Fruit fly (Drosophila melanogaster): Measurements from ENCODE around the gene CG13051.

CG13051 gene

dm6 chr3L:16303982-16304381 is 39.1 kb upstream of the CG13051 start, which contains the start of gene CG43249 (continued):
- TF ChIP-seq CG8281 (tag; optimal IDR thresholded peaks at IDR 0.05) (no peak), emc (GFP tag; optimal IDR thresholded peaks at IDR 0.05) (no peak), CG7271 (tag; optimal IDR thresholded peaks at IDR 0.05) (no peak)

- TF ChIP-seq sens (GFP tag) (no peak), CG6791 (GFP tag; IDR thresholded peaks at IDR 0.05; ENCODE audit: partially characterized antibody) (no peak), klu (GFP tag; IDR thresholded peaks at IDR 0.05) (no peak), Nf-YB (GFP tag; optimal IDR thresholded peaks at IDR 0.05) (no peak), CG4707 (GFP tag; optimal IDR thresholded peaks at IDR 0.05) (no peak), Blimp-1 (GFP tag; optimal IDR thresholded peaks at IDR 0.05) (peak; percentile 16), CG6254 (GFP tag; optimal IDR thresholded peaks at IDR 0.05) (no peak)
Observed at dm6 chr3L:16303078-16303477, 38.2 kb upstream of the CG13051 start, which contains the start of gene CG13044. TSS of gene CG13044 (minus strand) at chr3L:16303178.

dm6 chr3L:16301153-16301552 is 36.3 kb upstream of the CG13051 start, which contains the start of gene CG4982:
TSS of gene CG4982 (plus strand) at chr3L:16301453.
- TF ChIP-seq CG1233 (GFP tag; optimal IDR thresholded peaks at IDR 0.05) (no peak), Myb (GFP tag; optimal IDR thresholded peaks at IDR 0.05) (no peak)

DNA sequence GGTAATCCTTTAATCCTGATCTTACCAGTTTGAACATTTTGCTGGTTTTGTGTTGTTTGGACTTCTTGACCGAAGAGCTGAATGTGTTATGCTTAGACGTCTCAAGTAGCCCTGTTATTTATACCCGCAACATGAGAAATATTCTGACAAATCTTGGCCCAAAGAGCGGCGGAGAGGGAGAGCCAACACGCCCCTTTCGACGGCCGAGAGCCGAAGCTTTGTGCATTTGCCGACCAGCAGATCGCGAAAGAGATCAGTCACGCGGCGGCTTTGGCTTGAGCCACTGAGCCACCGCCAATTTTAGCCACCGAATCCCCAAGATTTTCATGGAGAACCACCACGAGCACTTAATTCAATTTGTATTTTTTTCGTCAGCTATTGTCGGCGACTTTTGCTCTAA is 30.5 kb upstream of the CG13051 start, which contains the start of gene CG4962:
CG4962 (minus strand) TSS at position 101 of the 400 bp plus-strand sequence.
- no peak for TF ChIP-seq bab2 (GFP tag; optimal IDR thresholded peaks at IDR 0.05)
- TF ChIP-seq Fer1 (GFP tag; optimal IDR thresholded peaks at IDR 0.05): no peak
- no peak for TF ChIP-seq dimm (GFP tag; IDR thresholded peaks at IDR 0.05)
- no peak for TF ChIP-seq CG1832 (GFP tag; optimal IDR thresholded peaks at IDR 0.05)
- TF ChIP-seq CG10654 (GFP tag; optimal IDR thresholded peaks at IDR 0.05): no peak
- TF ChIP-seq HLHmδ (GFP tag; optimal IDR thresholded peaks at IDR 0.05): no peak
- TF ChIP-seq CG9215 (GFP tag; IDR thresholded peaks at IDR 0.05): no peak

DNA sequence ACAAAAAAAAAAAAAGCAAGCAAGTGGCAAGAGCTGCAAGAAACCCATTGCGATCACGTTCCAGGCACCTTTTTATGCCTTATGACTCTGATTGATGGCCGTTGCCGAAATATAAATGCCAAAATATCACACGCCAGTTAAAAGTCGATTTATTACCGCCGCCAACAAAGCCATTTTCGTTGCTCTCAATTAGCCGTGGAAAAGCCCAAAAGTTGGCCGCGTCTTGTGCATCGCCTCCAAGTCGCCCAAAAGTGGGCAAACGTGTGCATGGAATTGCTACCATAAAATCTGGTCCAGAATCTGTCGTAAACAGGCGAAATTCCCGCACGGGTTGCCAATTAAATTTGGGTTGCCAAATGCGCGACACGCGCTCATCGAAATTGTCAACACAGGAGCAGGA is 26.8 kb upstream of the CG13051 start:
- TF ChIP-seq CG13287 (GFP tag; IDR thresholded peaks at IDR 0.05; ENCODE audit: partially characterized antibody) (peak; percentile 10; the same call in 1 of the 2 replicates), Abd-B (GFP tag; optimal IDR thresholded peaks at IDR 0.05) (peak; percentile 11), CG6654 (GFP tag; optimal IDR thresholded peaks at IDR 0.05) (no peak), z (GFP tag; IDR thresholded peaks at IDR 0.05) (0 out of 3 replicates have a peak, but pooled peaks have one; percentile 17), CG42726 (GFP tag; IDR thresholded peaks at IDR 0.05; ENCODE audit: partially characterized antibody) (0 out of 2 replicates have a peak, but pooled peaks have one; percentile 34), Vsx1 (GFP tag; optimal IDR thresholded peaks at IDR 0.05) (peak; percentile 49)

DNA sequence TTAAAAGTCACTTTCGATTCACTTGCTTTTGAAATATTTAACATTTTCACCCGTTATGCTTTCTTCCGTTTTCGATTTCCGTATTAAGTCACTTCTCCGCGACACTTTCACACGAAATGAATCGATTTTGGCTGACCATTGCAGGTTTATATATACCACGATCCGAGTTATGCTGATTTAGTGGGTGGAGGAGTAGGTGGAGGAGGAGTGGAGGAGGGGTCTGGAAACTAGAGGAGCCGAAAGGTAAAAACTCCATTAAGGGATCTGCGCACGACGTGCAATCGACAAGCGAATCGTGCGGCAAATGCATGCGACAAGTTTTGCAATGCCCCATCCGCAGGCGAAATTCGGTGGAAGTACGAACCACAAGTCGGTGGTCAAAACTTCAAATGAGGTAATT is 25.9 kb upstream of the CG13051 start, which contains the start of gene CG13045:
CG13045 (minus strand) TSS at position 101 of the 400 bp plus-strand sequence.
- TF ChIP-seq CG17328 (GFP tag; IDR thresholded peaks at IDR 0.05): no peak
- no peak for TF ChIP-seq cg (GFP tag; optimal IDR thresholded peaks at IDR 0.05)
- TF ChIP-seq Deaf1 (tag; optimal IDR thresholded peaks at IDR 0.05): no peak
- 0 out of 3 replicates have a peak, but pooled peaks have one; percentile 11 for TF ChIP-seq C15 (GFP tag; IDR thresholded peaks at IDR 0.05)
- no peak for TF ChIP-seq CG4730 (GFP tag; IDR thresholded peaks at IDR 0.05)

All from whole organism, embryonic.